Worm (Caenorhabditis elegans): Measurements from ENCODE around the gene F10E9.5.
A peak's percentile ranks its signal among the peaks of the same experiment; 100 is the strongest.

The F10E9.5 gene

ce11 chrIII:8305816-8306215 lies 1.6 kb upstream of the F10E9.5 start:
- TF ChIP-seq unc-62 (GFP tag; optimal IDR thresholded peaks at IDR 0.05) = no peak
- no peak for TF ChIP-seq fkh-2 (tag; optimal IDR thresholded peaks at IDR 0.05)
- TF ChIP-seq pha-4 (tag; optimal IDR thresholded peaks at IDR 0.05) = no peak
- TF ChIP-seq mml-1 (tag; optimal IDR thresholded peaks at IDR 0.05) = no peak
- no peak for TF ChIP-seq nhr-77 (tag; optimal IDR thresholded peaks at IDR 0.05)
- no peak for TF ChIP-seq zag-1 (tag; optimal IDR thresholded peaks at IDR 0.05)
- no peak for TF ChIP-seq sea-2 (GFP tag; optimal IDR thresholded peaks at IDR 0.05)
- no peak for TF ChIP-seq elt-1 (tag; optimal IDR thresholded peaks at IDR 0.05)
- TF ChIP-seq daf-12 (tag; optimal IDR thresholded peaks at IDR 0.05) = no peak
- no peak for TF ChIP-seq lin-15B (tag; optimal IDR thresholded peaks at IDR 0.05)

ce11 chrIII:8308238-8308637 lies 846 bp downstream of the F10E9.5 start, which contains the start of gene F10E9.4:
F10E9.4 (plus strand) TSS chrIII:8308538.
- TF ChIP-seq zag-1 (tag; optimal IDR thresholded peaks at IDR 0.05) (no peak), mml-1 (tag; optimal IDR thresholded peaks at IDR 0.05) (no peak), nhr-67 (tag; optimal IDR thresholded peaks at IDR 0.05) (no peak), elt-1 (tag; optimal IDR thresholded peaks at IDR 0.05) (no peak), aly-2 (tag; optimal IDR thresholded peaks at IDR 0.05) (no peak), nhr-43 (tag; optimal IDR thresholded peaks at IDR 0.05; ENCODE audit: poor library complexity, severe bottlenecking) (no peak), nhr-77 (tag; optimal IDR thresholded peaks at IDR 0.05) (no peak), nhr-76 (tag; optimal IDR thresholded peaks at IDR 0.05) (no peak), ama-1 (optimal IDR thresholded peaks at IDR 0.05) (no peak)

- peak; percentile 28 for TF ChIP-seq hmg-11 (tag; optimal IDR thresholded peaks at IDR 0.05)
- TF ChIP-seq lin-15B (tag; optimal IDR thresholded peaks at IDR 0.05) = peak; percentile 51
- peak; percentile 14 for TF ChIP-seq pqm-1 (tag; optimal IDR thresholded peaks at IDR 0.05)
- peak; percentile 94 for TF ChIP-seq nfya-1 (tag; optimal IDR thresholded peaks at IDR 0.05; ENCODE audit: insufficient read depth)
- peak; percentile 11 for TF ChIP-seq nhr-23 (tag; optimal IDR thresholded peaks at IDR 0.05)
- TF ChIP-seq unc-62 (GFP tag; optimal IDR thresholded peaks at IDR 0.05) = no peak
- TF ChIP-seq sea-2 (GFP tag; optimal IDR thresholded peaks at IDR 0.05) = no peak
- TF ChIP-seq pha-4 (tag; optimal IDR thresholded peaks at IDR 0.05) = peak; percentile 62
These were observed 3.1 kb downstream of the F10E9.5 start, which contains the start of gene F10E9.3 for ce11 chrIII:8310239-8311057. F10E9.3 (plus strand) TSS chrIII:8311007.

- no peak for TF ChIP-seq nhr-12 (tag; optimal IDR thresholded peaks at IDR 0.05)
- TF ChIP-seq hmg-11 (tag; optimal IDR thresholded peaks at IDR 0.05) = no peak
- no peak for TF ChIP-seq aly-2 (tag; optimal IDR thresholded peaks at IDR 0.05)
- TF ChIP-seq ceh-28 (tag; optimal IDR thresholded peaks at IDR 0.05) = no peak
- TF ChIP-seq lsy-12 (tag; optimal IDR thresholded peaks at IDR 0.05) = no peak
- TF ChIP-seq tbx-2 (tag; optimal IDR thresholded peaks at IDR 0.05) = no peak
- TF ChIP-seq nfya-1 (tag; optimal IDR thresholded peaks at IDR 0.05; ENCODE audit: insufficient read depth) = no peak
- TF ChIP-seq nhr-11 (tag; optimal IDR thresholded peaks at IDR 0.05) = no peak
- no peak for TF ChIP-seq lin-39 (tag; optimal IDR thresholded peaks at IDR 0.05)
- TF ChIP-seq nhr-67 (tag; optimal IDR thresholded peaks at IDR 0.05) = no peak
- TF ChIP-seq elt-3 (tag; optimal IDR thresholded peaks at IDR 0.05) = no peak
- no peak for TF ChIP-seq mdl-1 (tag; optimal IDR thresholded peaks at IDR 0.05)
- TF ChIP-seq unc-39 (tag; optimal IDR thresholded peaks at IDR 0.05) = no peak
These were observed 5.0 kb downstream of the F10E9.5 start, which contains the start of gene F10E9.2 for ce11 chrIII:8312393-8312792. F10E9.2 (plus strand) TSS chrIII:8312693.

ce11 chrIII:8318488-8318887 lies 11.1 kb downstream of the F10E9.5 start, which contains the start of gene sas-4:
sas-4 (minus strand) TSS chrIII:8318588.
- TF ChIP-seq ceh-9 (tag; optimal IDR thresholded peaks at IDR 0.05) (no peak), elt-1 (tag; optimal IDR thresholded peaks at IDR 0.05) (no peak), aly-2 (tag; optimal IDR thresholded peaks at IDR 0.05) (no peak), sea-2 (GFP tag; optimal IDR thresholded peaks at IDR 0.05) (no peak), nhr-11 (tag; optimal IDR thresholded peaks at IDR 0.05) (no peak), lin-15B (tag; optimal IDR thresholded peaks at IDR 0.05) (no peak), nhr-28 (tag; optimal IDR thresholded peaks at IDR 0.05) (no peak), ceh-16 (tag; optimal IDR thresholded peaks at IDR 0.05) (no peak), jun-1 (tag; optimal IDR thresholded peaks at IDR 0.05) (no peak), elt-3 (tag; optimal IDR thresholded peaks at IDR 0.05) (no peak), nhr-43 (tag; optimal IDR thresholded peaks at IDR 0.05; ENCODE audit: poor library complexity, severe bottlenecking) (no peak), daf-12 (tag; optimal IDR thresholded peaks at IDR 0.05) (no peak), nhr-77 (tag; optimal IDR thresholded peaks at IDR 0.05) (no peak), tbx-2 (tag; optimal IDR thresholded peaks at IDR 0.05) (no peak), ZK546.5 (tag; optimal IDR thresholded peaks at IDR 0.05) (no peak), egl-5 (tag; optimal IDR thresholded peaks at IDR 0.05) (no peak), nhr-23 (tag; optimal IDR thresholded peaks at IDR 0.05) (no peak), pqm-1 (tag; optimal IDR thresholded peaks at IDR 0.05) (no peak), fkh-10 (GFP tag; optimal IDR thresholded peaks at IDR 0.05) (no peak)
